Fruit fly (Drosophila melanogaster): ENCODE results near the gene Cnx99A.

The Cnx99A gene

DNA sequence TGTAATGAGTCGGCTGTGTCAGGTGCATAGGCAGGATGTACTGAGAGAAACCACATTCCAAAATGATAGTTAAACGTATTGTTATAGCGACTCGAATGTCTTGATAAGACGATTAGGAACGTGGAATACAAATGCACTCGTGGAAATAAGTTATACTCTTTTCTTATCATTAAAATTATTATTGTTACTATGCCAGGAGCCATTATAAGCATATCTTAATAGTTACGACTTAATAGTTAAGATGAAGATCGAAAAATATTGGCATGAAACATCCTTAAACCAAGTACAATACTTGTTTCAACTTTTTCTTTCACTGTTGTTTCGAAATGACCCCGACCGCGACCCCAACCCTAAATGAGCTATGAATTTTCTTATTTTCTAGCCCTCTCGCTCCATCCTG is 9.5 kb downstream of the Cnx99A start (continued):
- TF ChIP-seq fd102C (GFP tag; optimal IDR thresholded peaks at IDR 0.05) (no peak), CG14710 (tag; optimal IDR thresholded peaks at IDR 0.05) (peak; percentile 2), odd (GFP tag; optimal IDR thresholded peaks at IDR 0.05) (no peak), tna (GFP tag; IDR thresholded peaks at IDR 0.05; ENCODE audit: partially characterized antibody) (no peak), ems (GFP tag; optimal IDR thresholded peaks at IDR 0.05) (no peak), caup (GFP tag; optimal IDR thresholded peaks at IDR 0.05; ENCODE audit: severe bottlenecking) (no peak), CG3847 (GFP tag; IDR thresholded peaks at IDR 0.05) (no peak), CG8290 (GFP tag; optimal IDR thresholded peaks at IDR 0.05) (no peak), CG8290 (tag; optimal IDR thresholded peaks at IDR 0.05) (no peak), dmrt99B (tag; optimal IDR thresholded peaks at IDR 0.05) (no peak), CG31441 (GFP tag; IDR thresholded peaks at IDR 0.05) (0 out of 2 replicates have a peak, but pooled peaks have one; percentile 12), hbn (GFP tag; IDR thresholded peaks at IDR 0.05; ENCODE audit: partially characterized antibody) (no peak), CG33557 (GFP tag; optimal IDR thresholded peaks at IDR 0.05) (peak; percentile 36), D19B (GFP tag; optimal IDR thresholded peaks at IDR 0.05) (no peak), wdn (GFP tag; IDR thresholded peaks at IDR 0.05) (no peak), cad (GFP tag; optimal IDR thresholded peaks at IDR 0.05) (no peak), Neu2 (GFP tag; optimal IDR thresholded peaks at IDR 0.05; ENCODE audit: borderline replicate concordance) (no peak), CG34224 (GFP tag; IDR thresholded peaks at IDR 0.05; ENCODE audit: partially characterized antibody) (no peak), trh (GFP tag; optimal IDR thresholded peaks at IDR 0.05) (no peak), CG12299 (tag; optimal IDR thresholded peaks at IDR 0.05) (no peak), sug (tag; optimal IDR thresholded peaks at IDR 0.05) (no peak), row (GFP tag; IDR thresholded peaks at IDR 0.05) (peak; percentile 28; the same call in 2 of the 3 replicates), CG18262 (tag; optimal IDR thresholded peaks at IDR 0.05) (peak; percentile 65), CG34376 (GFP tag; optimal IDR thresholded peaks at IDR 0.05) (no peak), E2f1 (GFP tag; IDR thresholded peaks at IDR 0.05) (no peak), CG13123 (GFP tag; optimal IDR thresholded peaks at IDR 0.05) (no peak), Camta (GFP tag; optimal IDR thresholded peaks at IDR 0.05) (no peak), Abd-B (GFP tag; optimal IDR thresholded peaks at IDR 0.05) (no peak), CG6765 (GFP tag; optimal IDR thresholded peaks at IDR 0.05) (no peak), Sox102F (GFP tag; optimal IDR thresholded peaks at IDR 0.05) (no peak), CG17361 (GFP tag; IDR thresholded peaks at IDR 0.05) (peak; percentile 47; the same call in 2 of the 3 replicates), p53 (GFP tag; optimal IDR thresholded peaks at IDR 0.05) (no peak), CG17829 (tag; optimal IDR thresholded peaks at IDR 0.05) (peak; percentile 59), CG4360 (GFP tag; IDR thresholded peaks at IDR 0.05) (no peak), CG9727 (GFP tag; optimal IDR thresholded peaks at IDR 0.05) (peak; percentile 40), zen2 (GFP tag; IDR thresholded peaks at IDR 0.05; ENCODE audit: partially characterized antibody) (no peak), eyg (GFP tag; optimal IDR thresholded peaks at IDR 0.05) (no peak), maf-S (GFP tag; optimal IDR thresholded peaks at IDR 0.05) (no peak), CG15696 (tag; optimal IDR thresholded peaks at IDR 0.05) (peak; percentile 36), sens (GFP tag) (peak; percentile 68), CG12071 (GFP tag; optimal IDR thresholded peaks at IDR 0.05) (no peak)

DNA sequence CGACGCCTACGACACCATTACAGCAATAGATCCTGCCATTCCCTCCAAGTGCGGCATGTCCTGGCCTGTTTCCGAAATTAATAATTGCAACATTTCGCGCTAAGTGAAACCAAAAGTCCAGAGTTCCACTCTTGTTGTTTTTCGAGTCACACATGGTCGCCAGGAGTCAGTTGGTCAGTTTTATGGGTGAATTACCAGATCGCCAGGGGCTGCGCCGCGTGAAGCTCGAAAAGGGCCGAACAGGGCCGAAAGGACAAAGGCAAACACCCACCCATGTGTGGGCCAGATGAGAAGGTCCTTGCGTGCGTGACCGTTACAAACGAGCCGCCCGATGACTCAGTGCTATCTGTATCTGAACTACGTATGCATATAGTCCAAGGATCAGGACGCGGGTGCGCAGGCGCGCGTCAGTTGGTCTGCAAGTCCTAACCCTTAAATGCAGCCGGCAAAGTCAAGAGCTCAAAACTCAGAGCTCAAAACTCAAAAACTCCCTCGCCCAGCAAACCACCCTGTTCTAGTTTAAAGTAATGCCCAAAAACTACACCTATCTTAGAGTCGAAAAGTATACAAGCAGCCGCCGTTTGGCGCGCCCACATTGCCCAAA is 10.5 kb downstream of the Cnx99A start:
- TF ChIP-seq CG11085 (GFP tag; IDR thresholded peaks at IDR 0.05) (no peak), ind (GFP tag; optimal IDR thresholded peaks at IDR 0.05) (no peak), CG12104 (GFP tag; optimal IDR thresholded peaks at IDR 0.05) (no peak), CG3726 (GFP tag; IDR thresholded peaks at IDR 0.05) (no peak), CG34376 (GFP tag; optimal IDR thresholded peaks at IDR 0.05) (no peak), CG17612 (GFP tag; IDR thresholded peaks at IDR 0.05) (no peak), CG13287 (GFP tag; IDR thresholded peaks at IDR 0.05; ENCODE audit: partially characterized antibody) (no peak), CHES-1-like (GFP tag; optimal IDR thresholded peaks at IDR 0.05) (no peak), so (GFP tag; IDR thresholded peaks at IDR 0.05) (no peak), Sin3A (optimal IDR thresholded peaks at IDR 0.05) (no peak), CG6683 (GFP tag; optimal IDR thresholded peaks at IDR 0.05) (no peak), Abd-B (GFP tag; optimal IDR thresholded peaks at IDR 0.05) (no peak), H2.0 (GFP tag; IDR thresholded peaks at IDR 0.05) (no peak), tll (GFP tag; optimal IDR thresholded peaks at IDR 0.05) (peak in 1 of 2 experiments; percentile 69)
